Fruit fly (Drosophila melanogaster): ENCODE data around the gene CG10311.

CG10311 gene

DNA sequence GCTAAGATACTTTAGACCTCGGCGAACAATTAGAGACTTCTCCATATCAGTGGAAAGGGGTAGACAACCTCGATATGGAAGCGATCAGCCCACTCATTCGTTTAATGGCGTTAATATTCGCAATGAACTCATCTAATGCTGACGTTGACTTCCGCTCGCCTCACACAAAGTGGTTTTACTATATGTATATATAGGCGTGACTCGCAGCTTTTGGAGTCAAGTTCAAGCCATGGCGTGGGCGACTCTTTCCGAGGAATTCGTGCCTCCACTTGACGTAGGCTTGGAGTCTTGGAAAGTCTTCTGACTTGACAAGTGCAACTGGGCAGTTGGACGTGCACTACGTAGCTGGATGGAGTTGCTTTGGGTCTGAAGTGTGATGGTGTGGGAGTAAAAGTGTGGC lies 3.1 kb downstream of the CG10311 start:
- TF ChIP-seq CG17801 (GFP tag; optimal IDR thresholded peaks at IDR 0.05; ENCODE audit: partially characterized antibody), result no peak

DNA sequence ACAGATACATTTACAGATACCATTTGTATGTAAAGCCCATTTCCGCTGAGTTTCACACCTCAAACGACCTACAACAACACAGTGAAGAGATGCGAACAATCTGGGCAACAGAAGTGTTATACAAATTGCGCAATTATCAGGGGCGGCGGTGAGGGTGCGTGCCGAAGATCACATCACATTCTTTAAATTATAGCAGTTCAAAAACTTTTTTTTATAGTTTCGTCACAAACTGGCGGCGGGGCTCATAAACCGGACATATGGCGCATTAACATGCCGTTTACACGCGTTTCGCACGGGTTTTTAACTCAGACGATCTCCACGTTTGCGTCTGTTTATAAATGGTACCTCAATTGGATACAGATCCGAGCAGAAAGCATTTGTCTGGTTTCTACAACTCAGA lies 3.6 kb downstream of the CG10311 start:
- no peak for TF ChIP-seq CG17801 (GFP tag; optimal IDR thresholded peaks at IDR 0.05; ENCODE audit: partially characterized antibody)

DNA sequence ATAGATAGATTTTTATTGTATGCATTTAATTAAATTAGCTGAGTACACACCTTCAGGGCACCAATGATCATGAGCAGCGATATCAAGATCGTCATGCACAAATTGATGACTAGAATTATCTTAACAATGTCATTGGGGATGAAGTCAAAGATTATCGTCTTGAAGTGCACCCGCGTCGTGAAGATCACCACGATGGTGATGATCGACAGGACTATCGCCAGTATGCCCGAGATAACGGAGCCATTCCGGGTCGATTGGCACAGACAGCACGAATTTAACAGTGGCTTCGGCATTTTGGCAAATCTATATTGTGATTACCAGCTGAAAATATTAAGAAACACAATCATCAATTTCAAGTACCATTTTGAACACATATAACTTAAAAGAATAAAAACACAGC lies 4.8 kb downstream of the CG10311 start:
- TF ChIP-seq CG17801 (GFP tag; optimal IDR thresholded peaks at IDR 0.05; ENCODE audit: partially characterized antibody), result no peak

DNA sequence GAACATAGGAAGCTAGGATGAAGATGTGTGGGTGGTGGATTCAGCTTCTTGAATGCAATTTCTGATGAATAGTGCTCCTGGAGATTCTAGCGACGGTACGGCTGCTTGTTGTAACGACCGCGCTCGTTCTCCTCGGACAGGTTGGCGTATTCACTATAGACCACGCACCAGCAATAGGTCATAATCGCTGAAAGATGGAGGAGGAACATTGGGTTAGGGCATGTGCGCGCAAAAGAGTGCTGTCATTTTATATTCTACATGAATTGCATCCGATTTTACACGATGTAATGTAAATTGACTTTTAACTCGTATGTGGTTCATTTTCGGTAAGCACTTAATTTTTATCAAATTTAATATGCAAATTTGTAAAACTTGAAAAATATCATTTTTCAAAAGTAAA lies 5.8 kb downstream of the CG10311 start:
- no peak for TF ChIP-seq CG17801 (GFP tag; optimal IDR thresholded peaks at IDR 0.05; ENCODE audit: partially characterized antibody)

DNA sequence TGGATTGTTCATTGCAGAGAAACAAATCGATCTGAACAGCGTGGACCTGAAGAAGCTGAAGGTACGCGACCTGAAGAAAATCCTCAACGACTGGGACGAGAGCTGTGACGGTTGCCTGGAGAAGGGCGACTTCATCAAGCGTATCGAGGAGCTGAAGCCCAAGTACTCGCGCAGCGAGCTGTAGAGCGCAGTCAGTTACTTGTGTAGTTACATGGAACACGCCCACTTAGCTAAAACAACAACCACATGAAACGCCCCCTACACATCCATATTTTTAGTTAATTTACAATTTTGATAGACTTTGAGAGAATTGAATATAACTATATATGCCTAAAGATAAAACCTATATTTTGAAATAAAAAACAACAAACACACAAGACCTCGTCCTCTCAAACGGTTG lies 6.4 kb downstream of the CG10311 start:
- TF ChIP-seq CG17801 (GFP tag; optimal IDR thresholded peaks at IDR 0.05; ENCODE audit: partially characterized antibody), result no peak

DNA sequence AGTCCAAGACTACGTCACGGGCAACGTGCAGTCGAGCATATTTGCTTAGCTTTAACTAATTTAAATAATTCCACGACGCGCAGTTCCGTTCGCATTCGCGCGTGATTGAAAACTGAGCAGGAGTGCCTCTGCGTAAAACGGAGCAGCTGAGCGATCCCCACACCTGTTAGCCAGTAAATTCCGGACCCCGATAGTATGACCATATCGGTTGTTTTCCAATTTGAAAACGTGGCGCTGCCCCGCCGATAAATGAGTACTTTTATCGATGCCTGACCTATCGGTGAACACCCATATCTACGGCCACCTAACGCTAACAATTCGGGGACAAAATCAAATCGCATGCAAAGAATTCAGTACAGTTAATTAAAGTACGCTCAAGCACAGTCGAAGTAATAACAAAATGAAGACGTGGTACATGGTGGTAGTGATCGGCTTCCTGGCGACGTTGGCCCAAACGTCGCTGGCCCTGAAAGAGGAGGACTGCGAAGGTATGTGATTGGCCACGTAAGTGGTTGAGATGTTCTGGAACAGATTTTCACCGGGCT lies 7.6 kb downstream of the CG10311 start, which contains the start of the genes CG14879 and Manf:
CG14879 (minus strand) TSS at position 116 of the 545 bp plus-strand sequence.
Manf (plus strand) TSS at position 294 of the 545 bp plus-strand sequence.
- no peak for TF ChIP-seq CG17801 (GFP tag; optimal IDR thresholded peaks at IDR 0.05; ENCODE audit: partially characterized antibody)

DNA sequence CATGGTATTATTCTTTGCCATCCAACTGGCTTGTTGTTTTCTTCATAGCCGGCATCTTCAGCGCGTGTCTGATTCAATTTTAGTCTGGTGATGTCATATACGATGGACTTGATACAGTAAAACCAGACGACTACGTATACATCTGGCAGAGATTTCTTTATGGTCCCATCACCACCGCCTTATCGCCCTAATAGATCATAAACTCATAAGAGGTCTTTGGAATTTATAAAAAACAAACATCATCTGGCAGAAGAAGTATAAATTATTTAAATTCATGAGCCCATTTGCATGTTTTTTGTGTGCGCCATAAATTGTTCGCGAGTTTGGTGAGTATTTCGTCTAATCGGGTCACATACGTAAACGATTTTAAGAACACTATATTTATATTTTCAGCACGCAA lies 8.5 kb downstream of the CG10311 start:
- TF ChIP-seq CG17801 (GFP tag; optimal IDR thresholded peaks at IDR 0.05; ENCODE audit: partially characterized antibody), result no peak

DNA sequence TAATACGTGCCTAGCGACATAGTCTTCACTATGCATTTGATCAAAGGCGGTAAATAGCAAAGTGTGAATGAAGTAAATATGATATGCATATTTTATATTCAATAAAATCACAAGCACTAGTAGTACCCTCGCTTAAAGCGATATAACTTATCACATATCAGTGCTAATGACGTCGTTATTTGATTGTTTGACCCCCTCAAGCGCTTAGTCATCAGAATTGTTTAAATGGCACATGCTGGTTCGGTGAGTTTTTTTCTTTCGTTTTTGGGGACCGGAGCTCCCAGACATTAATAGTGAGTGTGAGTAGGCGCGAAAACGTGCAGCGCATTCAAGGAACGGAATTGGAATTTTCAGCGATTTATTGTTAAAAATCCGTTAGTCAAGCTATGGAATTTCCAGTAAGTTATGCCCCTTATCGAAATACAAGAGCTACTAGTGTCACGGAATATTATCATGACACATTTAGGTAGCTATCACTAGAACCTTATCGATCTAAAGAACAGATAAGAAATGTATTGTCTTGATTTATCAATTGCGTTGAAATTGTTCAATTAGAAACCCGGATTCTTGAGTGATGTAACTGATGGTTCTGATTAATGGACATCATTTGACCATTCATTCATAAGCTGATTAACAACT lies 9.1 kb downstream of the CG10311 start:
- TF ChIP-seq CG17801 (GFP tag; optimal IDR thresholded peaks at IDR 0.05; ENCODE audit: partially characterized antibody), result no peak

DNA sequence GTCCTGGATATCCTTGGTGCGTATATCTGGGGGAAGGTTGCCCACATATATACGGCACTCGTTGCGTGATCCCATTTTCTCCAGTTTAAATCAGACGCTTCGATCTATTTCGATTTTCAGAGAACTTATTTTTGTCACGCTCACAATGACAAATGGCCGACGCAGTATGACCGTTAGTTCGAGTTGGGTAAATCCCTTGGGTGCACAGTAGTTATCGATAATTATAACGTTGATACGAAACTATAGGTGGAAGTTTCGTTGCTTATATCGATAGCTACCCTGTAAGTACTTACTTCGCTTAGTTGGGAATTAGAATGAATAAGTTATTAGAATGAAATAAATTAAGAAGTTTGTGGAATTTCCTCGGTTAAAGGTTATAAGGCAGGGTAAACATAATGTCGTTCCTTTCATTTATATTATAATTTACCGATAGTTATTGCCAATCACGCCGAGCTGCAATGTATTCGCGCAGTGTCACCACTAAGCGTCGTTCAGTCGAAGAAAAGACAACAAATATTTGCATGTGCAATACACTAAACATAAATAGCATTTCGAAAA lies 14.9 kb downstream of the CG10311 start, which contains the start of the genes SF2 and pad:
SF2 (minus strand) TSS at position 172 of the 558 bp plus-strand sequence.
pad (plus strand) TSS at position 502 of the 558 bp plus-strand sequence.
- peak; percentile 77 for TF ChIP-seq CG17801 (GFP tag; optimal IDR thresholded peaks at IDR 0.05; ENCODE audit: partially characterized antibody)

DNA sequence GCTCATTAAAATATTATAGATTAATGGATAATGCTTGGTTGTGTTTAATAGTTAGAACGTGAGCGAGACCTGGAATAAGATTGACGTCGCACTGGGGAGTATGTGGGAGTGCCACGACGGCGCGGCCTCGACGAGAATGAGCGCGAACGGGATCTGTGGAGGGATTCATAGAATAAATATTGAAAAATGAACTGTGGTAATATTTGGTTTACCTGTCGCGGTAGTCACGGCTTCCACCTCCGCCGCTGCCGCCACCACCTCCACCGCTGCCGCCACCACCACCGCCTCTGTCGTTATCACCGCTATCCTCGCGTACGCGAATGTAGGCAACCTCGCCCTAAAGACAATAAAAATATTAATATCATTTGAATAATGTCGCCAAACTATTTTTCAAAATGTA lies 16.2 kb downstream of the CG10311 start:
- TF ChIP-seq CG17801 (GFP tag; optimal IDR thresholded peaks at IDR 0.05; ENCODE audit: partially characterized antibody), result no peak

DNA sequence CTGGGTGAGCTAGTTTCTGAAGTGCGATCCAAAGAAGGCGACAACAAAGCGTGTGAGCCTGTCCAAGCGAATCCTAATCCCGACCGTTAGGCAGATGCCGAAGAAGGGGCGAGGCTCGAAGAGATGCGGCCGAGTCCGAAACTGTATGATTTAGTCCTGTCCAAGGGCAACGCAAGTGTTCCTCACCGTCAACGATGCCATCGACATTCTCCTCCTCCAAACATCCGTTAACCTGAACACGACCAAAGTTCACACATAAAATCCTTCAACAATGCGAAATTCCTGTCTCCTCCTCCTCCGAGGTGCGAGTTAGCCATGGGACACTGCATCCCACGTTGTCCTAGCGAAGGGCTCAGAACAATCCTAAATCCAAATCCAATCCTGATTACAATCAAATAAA lies 17.3 kb downstream of the CG10311 start, which contains the start of gene Sulf1:
Sulf1 (minus strand) TSS at position 101 of the 400 bp plus-strand sequence.
- TF ChIP-seq CG17801 (GFP tag; optimal IDR thresholded peaks at IDR 0.05; ENCODE audit: partially characterized antibody), result no peak

DNA sequence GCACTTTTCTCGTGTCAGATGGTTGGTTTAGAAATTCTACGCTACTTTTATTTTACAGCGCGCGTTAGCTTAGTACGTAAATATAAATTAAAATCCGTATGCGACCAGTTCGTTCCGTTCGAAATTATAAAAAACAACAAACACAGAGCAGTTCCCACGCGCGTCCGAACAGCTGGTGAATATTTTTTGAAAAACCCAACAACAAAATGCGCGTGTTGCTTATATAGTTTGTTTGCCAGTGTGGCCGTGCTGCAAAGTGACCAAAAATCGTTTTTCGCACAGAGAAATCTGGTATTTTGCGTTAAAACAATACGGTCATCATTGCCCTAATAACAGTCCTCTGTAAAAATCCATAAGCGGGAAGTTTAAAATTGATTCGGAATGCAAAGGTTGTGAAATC lies 18.5 kb downstream of the CG10311 start:
- peak; percentile 54 for TF ChIP-seq CG17801 (GFP tag; optimal IDR thresholded peaks at IDR 0.05; ENCODE audit: partially characterized antibody)

DNA sequence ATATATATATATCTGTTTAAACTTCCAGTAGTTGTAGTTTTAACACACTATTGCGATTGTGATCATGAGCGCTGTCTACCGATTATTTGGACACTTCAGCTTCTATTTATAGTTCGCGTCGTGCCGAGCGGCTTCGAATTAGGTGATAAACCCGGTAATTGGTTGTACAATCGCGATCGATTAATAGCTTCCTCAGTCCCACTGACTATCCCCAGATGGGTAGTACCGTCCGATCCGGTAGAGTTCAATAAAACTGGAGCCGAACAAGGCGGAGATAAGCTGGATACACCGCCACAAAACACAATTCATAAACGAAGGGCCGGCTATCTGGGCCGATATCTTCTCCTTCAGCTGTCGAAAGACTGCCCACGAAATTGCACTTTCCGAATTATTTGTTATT lies 19.0 kb downstream of the CG10311 start:
- TF ChIP-seq CG17801 (GFP tag; optimal IDR thresholded peaks at IDR 0.05; ENCODE audit: partially characterized antibody), result no peak

DNA sequence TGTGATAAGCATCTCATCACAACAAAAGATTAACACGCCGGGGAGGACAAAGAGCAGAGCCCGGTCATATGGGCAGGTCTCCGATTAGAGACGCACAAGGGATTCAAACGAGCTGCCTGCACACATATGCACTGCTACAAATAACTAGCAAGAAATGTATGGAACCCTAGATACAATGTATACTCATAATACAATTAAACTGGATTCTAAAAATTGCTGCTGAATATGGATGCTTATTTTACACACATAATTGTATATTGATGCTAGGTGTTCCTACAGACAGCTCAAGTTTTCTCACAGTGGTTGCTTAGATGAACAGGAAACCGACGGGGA lies 19.8 kb downstream of the CG10311 start:
- no peak for TF ChIP-seq CG17801 (GFP tag; optimal IDR thresholded peaks at IDR 0.05; ENCODE audit: partially characterized antibody)

DNA sequence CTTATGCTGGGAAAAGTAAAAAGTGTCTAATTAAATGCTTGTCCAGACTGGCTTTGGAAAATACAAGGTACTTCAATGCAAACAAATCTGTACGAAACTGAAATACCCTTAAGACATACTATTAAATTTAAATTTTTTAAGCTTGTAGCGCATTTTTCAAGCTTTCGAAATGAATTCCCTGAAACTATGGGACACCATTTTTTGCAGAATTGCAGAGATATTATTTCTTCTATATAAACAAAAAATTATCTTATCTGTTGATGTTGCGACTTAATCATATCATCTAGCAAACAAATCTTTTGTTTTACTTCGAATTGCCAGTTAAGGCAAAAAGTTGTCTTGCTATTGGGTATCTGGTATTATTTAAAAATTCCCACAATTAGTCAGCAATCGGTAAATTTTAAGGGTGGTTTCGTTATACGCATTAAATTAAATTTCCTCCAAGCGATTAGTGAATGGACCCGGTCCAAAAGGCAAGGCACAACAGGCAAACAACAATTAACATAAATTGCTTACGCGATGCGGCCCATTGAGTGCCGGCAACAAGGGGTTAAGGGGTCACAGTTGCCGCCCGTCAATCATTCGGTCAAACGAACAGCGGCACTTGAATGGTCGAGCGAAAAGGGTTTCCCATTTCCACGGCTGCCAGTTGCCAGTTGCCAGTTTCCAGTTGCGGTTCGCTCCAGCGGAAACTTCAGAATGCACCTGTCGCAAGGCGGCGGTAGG lies 20.3 kb downstream of the CG10311 start:
- TF ChIP-seq CG17801 (GFP tag; optimal IDR thresholded peaks at IDR 0.05; ENCODE audit: partially characterized antibody), result no peak
